Worm (Caenorhabditis elegans) whole organism, L1 larva: ENCODE measurements around the gene mltn-10.

Source experiments
- ceh-8 ChIP-seq: fragments of 200-800 bp; sonication (Bioruptor generic); optimal IDR thresholded peaks from 2 replicates; lab custom pipeline; 2018; ENCODE audit warnings: mild to moderate bottlenecking, missing genetic modification characterization, moderate library complexity, missing compliant biosample characterization
- lin-13 ChIP-seq: fragments of 150-350 bp; optimal IDR thresholded peaks from 2 replicates; lab custom pipeline; 2014; ENCODE audit warnings: missing biosample characterization, missing genetic modification reagents, missing genetic modification characterization
- nhr-11 ChIP-seq: fragments of 150-350 bp; optimal IDR thresholded peaks from 2 replicates; lab custom pipeline; 2014; ENCODE audit warnings: missing biosample characterization, missing genetic modification characterization
- nhr-12 ChIP-seq: sonication (generic microtip); optimal IDR thresholded peaks from 2 replicates; lab custom pipeline; 2017; ENCODE audit warnings: missing biosample characterization, missing genetic modification characterization
- unc-130 ChIP-seq: fragments of 150-350 bp; optimal IDR thresholded peaks from 2 replicates; lab custom pipeline; 2017; ENCODE audit warnings: missing biosample characterization, missing genetic modification characterization, inconsistent platforms
- unc-86 ChIP-seq: sonication (generic microtip); optimal IDR thresholded peaks from 2 replicates; lab custom pipeline; 2016; ENCODE audit warnings: missing genetic modification characterization, missing compliant biosample characterization
- zag-1 ChIP-seq: fragments of 150-350 bp; optimal IDR thresholded peaks from 2 replicates; lab custom pipeline; 2014; ENCODE audit warnings: missing biosample characterization, missing genetic modification characterization
- ztf-11 ChIP-seq, 2 experiments: sonication (generic microtip); optimal IDR thresholded peaks; 2 replicates each; lab custom pipeline; 2016 to 2017; ENCODE audit warnings: missing genetic modification characterization in 2 of 2, missing biosample characterization in 1 of 2, missing compliant biosample characterization in 1 of 2

- no peak for TF ChIP-seq zag-1 (tag; lab: Kevin White, UChicago)
- TF ChIP-seq unc-86 (tag; lab: Kevin White, UChicago), result no peak
- no peak for TF ChIP-seq nhr-11 (tag; lab: Kevin White, UChicago)
- no peak for TF ChIP-seq ztf-11 (tag; optimal IDR thresholded peaks at IDR 0.05; lab: Kevin White, UChicago)
- no peak for TF ChIP-seq unc-130 (tag; lab: Kevin White, UChicago)
- TF ChIP-seq nhr-12 (tag; lab: Kevin White, UChicago), result no peak
- TF ChIP-seq lin-13 (GFP tag; lab: Kevin White, UChicago), result no peak
- TF ChIP-seq ceh-8 (GFP tag; lab: Kevin White, UChicago), result no peak
Measured at ce11 chrII:14670175-14670574, 47.3 kb downstream of the mltn-10 start.
